Worm (Caenorhabditis elegans) whole organism, mixed stage, embryonic: ENCODE data around the gene tbc-8.
A peak's percentile ranks its signal among the peaks of the same experiment; 100 is the strongest.

ENCODE experiments used
- M03D4.4 ChIP-seq: sonication (generic microtip); optimal IDR thresholded peaks from 2 replicates; lab custom pipeline; 2017; ENCODE audit warnings: mild to moderate bottlenecking, missing genetic modification characterization, missing compliant biosample characterization
- ceh-43 ChIP-seq: fragments of 200-800 bp; sonication (Bioruptor generic); optimal IDR thresholded peaks from 2 replicates; lab custom pipeline; 2018; ENCODE audit warnings: mild to moderate bottlenecking, missing genetic modification characterization, moderate library complexity, missing compliant biosample characterization
- ceh-83 ChIP-seq: fragments of 200-800 bp; sonication (Bioruptor generic); optimal IDR thresholded peaks from 2 replicates; lab custom pipeline; 2018; ENCODE audit warnings: mild to moderate bottlenecking, missing genetic modification characterization, missing compliant biosample characterization
- lin-13 ChIP-seq: fragments of 150-350 bp; optimal IDR thresholded peaks from 2 replicates; lab custom pipeline; 2014; ENCODE audit warnings: missing biosample characterization, missing genetic modification characterization
- lin-32 ChIP-seq: fragments of 200-800 bp; sonication (Bioruptor generic); optimal IDR thresholded peaks from 2 replicates; lab custom pipeline; 2018; ENCODE audit warnings: mild to moderate bottlenecking, missing genetic modification characterization, missing compliant biosample characterization
- mls-2 ChIP-seq: sonication (generic microtip); optimal IDR thresholded peaks from 2 replicates; lab custom pipeline; 2016; ENCODE audit warnings: mild to moderate bottlenecking, missing genetic modification characterization, moderate library complexity, missing compliant biosample characterization
- nhr-12 ChIP-seq: fragments of 150-350 bp; optimal IDR thresholded peaks from 2 replicates; lab custom pipeline; 2014; ENCODE audit warnings: missing biosample characterization, missing genetic modification characterization
- nhr-2 ChIP-seq: fragments of 150-350 bp; optimal IDR thresholded peaks from 2 replicates; lab custom pipeline; 2014; ENCODE audit warnings: missing biosample characterization, missing genetic modification characterization
- pha-4 ChIP-seq: fragments of 150-350 bp; optimal IDR thresholded peaks from 2 replicates; lab custom pipeline; 2018; ENCODE audit warnings: missing biosample characterization, missing genetic modification reagents, missing genetic modification characterization
- sem-2 ChIP-seq: fragments of 200-800 bp; sonication (Bioruptor generic); optimal IDR thresholded peaks from 2 replicates; lab custom pipeline; 2018; ENCODE audit warnings: mild to moderate bottlenecking, missing genetic modification characterization, missing compliant biosample characterization
- snpc-4 ChIP-seq: fragments of 150-350 bp; optimal IDR thresholded peaks from 2 replicates; lab custom pipeline; 2014; ENCODE audit warnings: missing biosample characterization, missing genetic modification characterization
- sptf-1 ChIP-seq: sonication (generic microtip); optimal IDR thresholded peaks from 2 replicates; lab custom pipeline; 2017; ENCODE audit warnings: mild to moderate bottlenecking, missing genetic modification characterization, moderate library complexity, missing compliant biosample characterization
- unc-120 ChIP-seq: sonication (generic microtip); optimal IDR thresholded peaks from 2 replicates; lab custom pipeline; 2017; ENCODE audit warnings: missing genetic modification characterization, missing compliant biosample characterization; ENCODE audit not compliant: poor library complexity, severe bottlenecking

Gene tbc-8

ce11 chrIII:10415822-10416221 lies 51.1 kb downstream of the tbc-8 start, which contains the start of gene ymel-1:
TSS of gene ymel-1 (plus strand) at chrIII:10416139.
- no peak for TF ChIP-seq lin-32 (GFP tag; lab: Kevin White, UChicago)
- peak; percentile 25 for TF ChIP-seq M03D4.4 (tag; lab: Kevin White, UChicago)

DNA sequence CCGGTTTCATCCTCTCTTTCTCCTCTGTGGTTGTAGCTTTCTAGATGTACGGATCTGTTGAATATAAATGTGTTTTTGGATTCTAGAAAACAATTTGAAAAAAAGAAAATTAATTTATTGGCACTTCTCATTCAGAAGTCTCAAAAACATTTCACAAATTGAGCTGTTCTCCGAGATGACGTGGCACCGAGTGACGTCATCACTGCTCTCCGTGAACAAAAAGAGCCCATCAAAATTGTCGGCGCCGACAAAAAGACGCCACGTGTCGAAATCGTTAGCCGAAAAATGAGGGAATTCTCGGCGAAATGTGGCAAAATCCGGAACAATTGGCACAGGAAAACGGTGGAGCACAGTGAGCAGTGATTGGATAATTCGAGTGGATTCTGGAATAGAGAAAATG lies 56.9 kb downstream of the tbc-8 start:
- TF ChIP-seq sptf-1 (tag; lab: Kevin White, UChicago): no peak
- TF ChIP-seq ceh-43 (GFP tag; lab: Kevin White, UChicago): no peak
- no peak for TF ChIP-seq ceh-83
- no peak for TF ChIP-seq sem-2 (GFP tag; lab: Kevin White, UChicago)
- no peak for TF ChIP-seq pha-4 (tag; lab: Kevin White, UChicago)
- no peak for TF ChIP-seq mls-2 (tag; lab: Kevin White, UChicago)
- no peak for TF ChIP-seq nhr-2 (tag; lab: Kevin White, UChicago)
- TF ChIP-seq unc-120 (tag; lab: Kevin White, UChicago): no peak
- TF ChIP-seq nhr-12 (tag; lab: Kevin White, UChicago): no peak
- TF ChIP-seq snpc-4 (tag; lab: Kevin White, UChicago): no peak
- no peak for TF ChIP-seq lin-13
